Fruit fly (Drosophila melanogaster) whole organism, adult: ENCODE results near the gene CG42693.

ENCODE experiments used
- CG11617 ChIP-seq: fragments of 200-800 bp; sonication (Bioruptor generic); optimal IDR thresholded peaks from 2 replicates; lab custom pipeline; 2017; ENCODE audit warnings: mild to moderate bottlenecking, missing biosample characterization, missing genetic modification reagents, missing genetic modification characterization
- CG12768 ChIP-seq: fragments of 200-800 bp; sonication (Bioruptor generic); optimal IDR thresholded peaks from 2 replicates; lab custom pipeline; 2017; ENCODE audit warnings: missing biosample characterization, missing genetic modification characterization, mild to moderate bottlenecking, moderate library complexity, missing genetic modification reagents
- CG14711 ChIP-seq: fragments of 200-800 bp; sonication (Bioruptor generic); optimal IDR thresholded peaks from 2 replicates; lab custom pipeline; 2018; ENCODE audit warnings: missing biosample characterization, mild to moderate bottlenecking, missing genetic modification characterization, moderate library complexity
- CG1620 ChIP-seq: fragments of 200-800 bp; sonication (Bioruptor generic); optimal IDR thresholded peaks from 2 replicates; lab custom pipeline; 2016; ENCODE audit warnings: missing biosample characterization, missing genetic modification characterization
- CG33017 ChIP-seq: fragments of 200-800 bp; sonication (Bioruptor generic); optimal IDR thresholded peaks from 2 replicates; lab custom pipeline; 2018; ENCODE audit warnings: missing biosample characterization, mild to moderate bottlenecking, missing genetic modification characterization, moderate library complexity
- CG5204 ChIP-seq: fragments of 200-800 bp; sonication (Bioruptor generic); optimal IDR thresholded peaks from 2 replicates; lab custom pipeline; 2016; ENCODE audit warnings: missing biosample characterization, missing genetic modification characterization
- CG7045 ChIP-seq: fragments of 200-800 bp; sonication (Bioruptor generic); optimal IDR thresholded peaks from 2 replicates; lab custom pipeline; 2017; ENCODE audit warnings: missing biosample characterization, mild to moderate bottlenecking, missing genetic modification characterization
- CG7101 ChIP-seq: fragments of 200-800 bp; sonication (Bioruptor generic); optimal IDR thresholded peaks from 2 replicates; lab custom pipeline; 2018; ENCODE audit warnings: missing biosample characterization, mild to moderate bottlenecking, missing genetic modification characterization, moderate library complexity
- Clk ChIP-seq: fragments of 200-800 bp; sonication (Bioruptor generic); optimal IDR thresholded peaks from 2 replicates; lab custom pipeline; 2017; ENCODE audit warnings: missing biosample characterization, missing genetic modification characterization
- Crg-1 ChIP-seq: fragments of 200-800 bp; sonication (Bioruptor generic); optimal IDR thresholded peaks from 2 replicates; lab custom pipeline; 2016; ENCODE audit warnings: missing biosample characterization, missing genetic modification characterization
- Hr96 ChIP-seq: fragments of 200-800 bp; sonication (Bioruptor generic); optimal IDR thresholded peaks from 2 replicates; lab custom pipeline; 2016; ENCODE audit warnings: missing biosample characterization, missing genetic modification characterization
- Mnt ChIP-seq: fragments of 200-800 bp; sonication (Bioruptor generic); optimal IDR thresholded peaks from 2 replicates; lab custom pipeline; 2016; ENCODE audit warnings: missing biosample characterization, mild to moderate bottlenecking, missing genetic modification characterization
- bab1 ChIP-seq: fragments of 200-800 bp; sonication (Bioruptor generic); optimal IDR thresholded peaks from 3 replicates; lab custom pipeline; 2019; ENCODE audit warnings: missing biosample characterization, mild to moderate bottlenecking, missing genetic modification characterization, moderate library complexity
- cic ChIP-seq: fragments of 200-800 bp; sonication (Bioruptor generic); optimal IDR thresholded peaks from 2 replicates; lab custom pipeline; 2017; ENCODE audit warnings: missing biosample characterization, mild to moderate bottlenecking, missing genetic modification characterization, moderate library complexity
- cnc ChIP-seq, 2 experiments: fragments of >200 bp; optimal IDR thresholded peaks; 2 replicates each; lab custom pipeline; 2017
- kay ChIP-seq: fragments of 200-800 bp; sonication (Bioruptor generic); peaks from one replicate; lab custom pipeline; 2016; ENCODE audit warnings: missing biosample characterization, missing genetic modification characterization, borderline replicate concordance
- ovo ChIP-seq: fragments of 200-800 bp; sonication (Bioruptor generic); optimal IDR thresholded peaks from 2 replicates; lab custom pipeline; 2016; ENCODE audit warnings: missing biosample characterization, missing genetic modification characterization
- pad ChIP-seq: fragments of 200-800 bp; sonication (Bioruptor generic); optimal IDR thresholded peaks from 3 replicates; lab custom pipeline; 2017; ENCODE audit warnings: missing biosample characterization, missing genetic modification characterization, mild to moderate bottlenecking, moderate library complexity, missing genetic modification reagents
- tj ChIP-seq: fragments of 200-800 bp; sonication (Bioruptor generic); optimal IDR thresholded peaks from 3 replicates; lab custom pipeline; 2017; ENCODE audit warnings: missing biosample characterization, mild to moderate bottlenecking, missing genetic modification characterization, moderate library complexity
- toe ChIP-seq: fragments of 200-800 bp; sonication (Bioruptor generic); optimal IDR thresholded peaks from 2 replicates; lab custom pipeline; 2016; ENCODE audit warnings: missing biosample characterization, missing genetic modification characterization

The CG42693 gene

dm6 chr3R:31744044-31744652 lies 36.0 kb upstream of the CG42693 start, which contains the start of gene CG1896:
Gene CG1896 (plus strand): TSS chr3R:31744282.
- TF ChIP-seq CG5204 (no peak), CG7101 (tag; lab: Kevin White, UChicago) (peak; percentile 60), CG7045 (peak; percentile 19), Clk (GFP tag; lab: Kevin White, UChicago) (no peak), CG1620 (peak; percentile 26), Hr96 (GFP tag; lab: Kevin White, UChicago) (no peak), kay (no peak), Mnt (peak; percentile 41), CG14711 (tag; lab: Kevin White, UChicago) (peak; percentile 84), ovo (GFP tag; lab: Kevin White, UChicago) (no peak), bab1 (GFP tag; lab: Kevin White, UChicago) (peak; percentile 49), CG12768 (GFP tag; lab: Kevin White, UChicago) (peak; percentile 61), CG11617 (GFP tag; lab: Kevin White, UChicago) (peak; percentile 30), pad (GFP tag; lab: Kevin White, UChicago) (no peak), toe (peak; percentile 51), cic (GFP tag; lab: Kevin White, UChicago) (no peak), Crg-1 (GFP tag; lab: Kevin White, UChicago) (peak; percentile 9), cnc (optimal IDR thresholded peaks at IDR 0.05; lab: Kevin White, UChicago) (no peak), CG33017 (tag; lab: Kevin White, UChicago) (peak; percentile 22), tj (GFP tag; lab: Kevin White, UChicago) (no peak)

dm6 chr3R:31743279-31743678 lies 35.1 kb upstream of the CG42693 start, which contains the start of gene Tbca:
Gene Tbca (plus strand): TSS chr3R:31743490.
- TF ChIP-seq Mnt (no peak), CG7045 (no peak), kay (peak; percentile 100), CG14711 (tag; lab: Kevin White, UChicago) (peak; percentile 88), CG12768 (GFP tag; lab: Kevin White, UChicago) (peak; percentile 36), ovo (GFP tag; lab: Kevin White, UChicago) (no peak), CG5204 (no peak), toe (no peak), tj (GFP tag; lab: Kevin White, UChicago) (no peak), Crg-1 (GFP tag; lab: Kevin White, UChicago) (no peak), bab1 (GFP tag; lab: Kevin White, UChicago) (peak; percentile 79), pad (GFP tag; lab: Kevin White, UChicago) (peak; percentile 73), CG1620 (no peak), cic (GFP tag; lab: Kevin White, UChicago) (peak; percentile 30), Hr96 (GFP tag; lab: Kevin White, UChicago) (no peak)

dm6 chr3R:31741278-31741677 lies 33.1 kb upstream of the CG42693 start:
- TF ChIP-seq CG33017 (tag; lab: Kevin White, UChicago) (peak; percentile 5), Hr96 (GFP tag; lab: Kevin White, UChicago) (no peak)

- TF ChIP-seq Mnt = peak; percentile 18
- TF ChIP-seq cic (GFP tag; lab: Kevin White, UChicago) = no peak
Observed at dm6 chr3R:31739067-31739786, 31.1 kb upstream of the CG42693 start.

- TF ChIP-seq toe (peak; percentile 44), kay (peak; percentile 61), pad (GFP tag; lab: Kevin White, UChicago) (no peak), Mnt (peak; percentile 18), ovo (GFP tag; lab: Kevin White, UChicago) (no peak)
Observed at dm6 chr3R:31738060-31738619, 30.0 kb upstream of the CG42693 start, which contains the start of gene eEF1alpha2. Gene eEF1alpha2 (plus strand): TSS chr3R:31738468.

- TF ChIP-seq pad (GFP tag; lab: Kevin White, UChicago) = no peak
- no peak for TF ChIP-seq CG11617 (GFP tag; lab: Kevin White, UChicago)
- TF ChIP-seq ovo (GFP tag; lab: Kevin White, UChicago) = no peak
- peak; percentile 59 for TF ChIP-seq bab1 (GFP tag; lab: Kevin White, UChicago)
- no peak for TF ChIP-seq toe
- TF ChIP-seq CG7101 (tag; lab: Kevin White, UChicago) = no peak
- TF ChIP-seq Mnt = peak; percentile 98
- no peak for TF ChIP-seq CG1620
- no peak for TF ChIP-seq CG14711 (tag; lab: Kevin White, UChicago)
- TF ChIP-seq Hr96 (GFP tag; lab: Kevin White, UChicago) = no peak
- no peak for TF ChIP-seq Clk (GFP tag; lab: Kevin White, UChicago)
- no peak for TF ChIP-seq cnc (optimal IDR thresholded peaks at IDR 0.05; lab: Kevin White, UChicago)
- no peak for TF ChIP-seq CG7045
- no peak for TF ChIP-seq CG33017 (tag; lab: Kevin White, UChicago)
- peak; percentile 6 for TF ChIP-seq cic (GFP tag; lab: Kevin White, UChicago)
- no peak for TF ChIP-seq kay
- TF ChIP-seq Crg-1 (GFP tag; lab: Kevin White, UChicago) = no peak
- TF ChIP-seq CG12768 (GFP tag; lab: Kevin White, UChicago) = no peak
- no peak for TF ChIP-seq CG5204
- no peak for TF ChIP-seq tj (GFP tag; lab: Kevin White, UChicago)
Observed at dm6 chr3R:31736776-31737175, 28.6 kb upstream of the CG42693 start, which contains the start of the genes CstF50 and CG11563. Gene CstF50 (minus strand): TSS chr3R:31736963. Gene CG11563 (plus strand): TSS chr3R:31737035.
